Worm (Caenorhabditis elegans): ENCODE measurements around the gene F21D5.5.
A peak's percentile ranks its signal among the peaks of the same experiment; 100 is the strongest.

The F21D5.5 gene

DNA sequence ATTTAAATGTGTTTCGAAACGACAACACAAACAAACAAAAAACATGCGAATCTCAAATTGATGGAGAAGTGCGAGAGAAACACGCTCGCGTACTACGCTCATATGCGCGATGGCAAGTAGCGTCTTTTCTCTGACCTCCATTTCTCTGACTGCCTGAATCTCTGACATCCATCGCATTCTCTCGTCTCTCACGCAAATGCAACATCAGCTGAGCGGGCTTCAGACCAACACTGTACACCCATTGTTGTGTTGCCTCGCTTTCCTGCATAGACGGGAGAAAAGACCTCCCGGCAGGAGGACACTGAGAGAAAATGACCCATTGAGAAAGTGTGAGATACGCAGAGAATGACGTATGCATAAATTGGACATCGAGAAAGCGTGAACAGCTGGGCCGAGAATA is 43.0 kb upstream of the F21D5.5 start (continued):
- TF ChIP-seq F13H6.1 (tag; optimal IDR thresholded peaks at IDR 0.05), result peak; percentile 68
- TF ChIP-seq nfya-1 (tag; optimal IDR thresholded peaks at IDR 0.05), result peak; percentile 91
- TF ChIP-seq mec-3 (tag; optimal IDR thresholded peaks at IDR 0.05; ENCODE audit: borderline replicate concordance), result no peak
- TF ChIP-seq fax-1 (tag; optimal IDR thresholded peaks at IDR 0.05), result peak; percentile 27
- TF ChIP-seq tbx-2 (tag; optimal IDR thresholded peaks at IDR 0.05), result peak; percentile 90
- TF ChIP-seq ceh-24 (tag; optimal IDR thresholded peaks at IDR 0.05), result no peak
- TF ChIP-seq pqm-1 (tag; optimal IDR thresholded peaks at IDR 0.05), result no peak
- no peak for TF ChIP-seq dmd-4 (tag; optimal IDR thresholded peaks at IDR 0.05; ENCODE audit: borderline replicate concordance)
- TF ChIP-seq zip-5 (tag; optimal IDR thresholded peaks at IDR 0.05), result no peak
- TF ChIP-seq elt-4 (tag; optimal IDR thresholded peaks at IDR 0.05), result no peak
- TF ChIP-seq ttx-3 (tag; optimal IDR thresholded peaks at IDR 0.05), result no peak
- TF ChIP-seq gmeb-2 (tag; optimal IDR thresholded peaks at IDR 0.05), result no peak
- no peak for TF ChIP-seq eyg-1 (tag; optimal IDR thresholded peaks at IDR 0.05)
- TF ChIP-seq unc-86 (tag; optimal IDR thresholded peaks at IDR 0.05), result peak; percentile 17
- TF ChIP-seq unc-55 (GFP tag; optimal IDR thresholded peaks at IDR 0.05), result peak; percentile 92
- TF ChIP-seq hlh-30 (tag; optimal IDR thresholded peaks at IDR 0.05; ENCODE audit: insufficient read depth), result peak; percentile 91
- no peak for TF ChIP-seq hlh-6 (tag; optimal IDR thresholded peaks at IDR 0.05)
- no peak for TF ChIP-seq C38D4.7 (GFP tag; optimal IDR thresholded peaks at IDR 0.05)
- TF ChIP-seq pha-2 (tag; optimal IDR thresholded peaks at IDR 0.05), result no peak
- no peak for TF ChIP-seq ceh-9 (tag; optimal IDR thresholded peaks at IDR 0.05)
- TF ChIP-seq sox-2 (GFP tag; IDR thresholded peaks at IDR 0.05), result peak; percentile 82
- TF ChIP-seq nhr-232 (tag; optimal IDR thresholded peaks at IDR 0.05), result no peak
- peak; percentile 38 for TF ChIP-seq ets-4 (tag; optimal IDR thresholded peaks at IDR 0.05)
- TF ChIP-seq ceh-45 (GFP tag; IDR thresholded peaks at IDR 0.05), result no peak
- no peak for TF ChIP-seq fkh-6 (tag; optimal IDR thresholded peaks at IDR 0.05)
- no peak for TF ChIP-seq ahr-1 (tag; optimal IDR thresholded peaks at IDR 0.05)
- no peak for TF ChIP-seq unc-3 (GFP tag; conservative IDR thresholded peaks at IDR 0.05)
- peak; percentile 41 for TF ChIP-seq unc-3 (tag; optimal IDR thresholded peaks at IDR 0.05)
- no peak for TF ChIP-seq K02D7.2 (tag; optimal IDR thresholded peaks at IDR 0.05)
- TF ChIP-seq tbx-7 (tag; optimal IDR thresholded peaks at IDR 0.05), result no peak
- TF ChIP-seq ref-2 (tag; optimal IDR thresholded peaks at IDR 0.05), result peak; percentile 97

- TF ChIP-seq fax-1 (tag; optimal IDR thresholded peaks at IDR 0.05) (no peak), pha-2 (tag; optimal IDR thresholded peaks at IDR 0.05) (no peak), C38D4.7 (GFP tag; optimal IDR thresholded peaks at IDR 0.05) (no peak), Y22D7AL.16 (tag; optimal IDR thresholded peaks at IDR 0.05) (no peak), npax-4 (tag; optimal IDR thresholded peaks at IDR 0.05) (no peak), unc-42 (tag; optimal IDR thresholded peaks at IDR 0.05) (no peak), ceh-2 (tag; optimal IDR thresholded peaks at IDR 0.05) (no peak), ceh-31 (tag; optimal IDR thresholded peaks at IDR 0.05) (no peak), pros-1 (tag; optimal IDR thresholded peaks at IDR 0.05) (no peak), ref-2 (tag; optimal IDR thresholded peaks at IDR 0.05) (no peak), dmd-4 (tag; optimal IDR thresholded peaks at IDR 0.05; ENCODE audit: borderline replicate concordance) (no peak), ceh-34 (tag; optimal IDR thresholded peaks at IDR 0.05) (no peak), fkh-6 (tag; optimal IDR thresholded peaks at IDR 0.05) (no peak), hlh-8 (tag; optimal IDR thresholded peaks at IDR 0.05) (no peak), pat-9 (tag; optimal IDR thresholded peaks at IDR 0.05) (no peak), eyg-1 (tag; optimal IDR thresholded peaks at IDR 0.05) (no peak), ceh-30 (tag; optimal IDR thresholded peaks at IDR 0.05) (no peak), pag-3 (tag; optimal IDR thresholded peaks at IDR 0.05; ENCODE audit: borderline replicate concordance) (no peak)
Observed at ce11 chrIV:8778045-8778444, 38.9 kb upstream of the F21D5.5 start, which contains the start of gene C33D9.6. TSS of gene C33D9.6 (minus strand) at chrIV:8778145.

Data from whole organism, late embryonic.